Fruit fly (Drosophila melanogaster): ENCODE results near the gene Eig71Ek.

Eig71Ek gene

dm6 chr3L:15699626-15700337 lies 38.7 kb downstream of the Eig71Ek start, which contains the start of gene comm2:
Gene comm2, minus strand, starts transcription at chr3L:15699850.
- TF ChIP-seq Sin3A (optimal IDR thresholded peaks at IDR 0.05) = no peak
- TF ChIP-seq insv (optimal IDR thresholded peaks at IDR 0.05) = no peak
- TF ChIP-seq Myc (optimal IDR thresholded peaks at IDR 0.05) = no peak
- TF ChIP-seq psq (optimal IDR thresholded peaks at IDR 0.05) = no peak
- TF ChIP-seq h (optimal IDR thresholded peaks at IDR 0.05) = no peak

DNA sequence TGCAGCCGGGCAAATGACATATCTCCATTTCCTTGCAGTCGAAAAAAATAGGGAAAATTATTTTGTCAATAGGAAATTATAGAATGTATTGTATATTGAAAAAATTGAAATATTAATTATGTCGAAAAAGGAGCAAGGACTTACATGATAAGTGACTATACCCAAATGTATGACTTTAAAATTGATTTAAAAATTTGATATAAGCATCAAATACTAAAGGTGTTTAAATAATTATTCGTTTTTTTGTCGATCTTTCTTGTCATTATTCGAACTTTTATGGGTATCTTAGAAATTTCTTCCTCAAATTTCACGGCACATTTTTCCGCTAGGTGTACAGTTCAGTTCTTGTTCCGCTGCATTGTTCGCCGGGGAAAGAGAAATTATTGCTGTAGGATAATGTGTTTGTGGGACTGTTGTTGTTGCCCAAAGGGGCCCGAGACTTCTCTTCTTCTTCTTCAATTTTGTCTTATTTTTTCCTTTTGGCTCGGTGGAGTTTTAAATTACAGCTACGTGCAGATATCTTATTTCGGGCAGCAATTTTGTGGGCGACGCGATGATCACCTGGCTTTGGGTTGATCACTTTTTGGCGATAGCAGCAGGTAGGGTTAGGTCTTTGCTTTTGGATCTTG lies 39.4 kb downstream of the Eig71Ek start:
- TF ChIP-seq psq (optimal IDR thresholded peaks at IDR 0.05) = no peak
- TF ChIP-seq Sin3A (optimal IDR thresholded peaks at IDR 0.05) = no peak
- TF ChIP-seq insv (optimal IDR thresholded peaks at IDR 0.05) = no peak
- no peak for TF ChIP-seq ttk (optimal IDR thresholded peaks at IDR 0.05)
- TF ChIP-seq Myc (optimal IDR thresholded peaks at IDR 0.05) = no peak
- no peak for TF ChIP-seq h (optimal IDR thresholded peaks at IDR 0.05)

- TF ChIP-seq ttk (optimal IDR thresholded peaks at IDR 0.05) = no peak
- no peak for TF ChIP-seq Myc (optimal IDR thresholded peaks at IDR 0.05)
- TF ChIP-seq h (optimal IDR thresholded peaks at IDR 0.05) = no peak
These were observed 41.1 kb downstream of the Eig71Ek start for dm6 chr3L:15702191-15702590.

DNA sequence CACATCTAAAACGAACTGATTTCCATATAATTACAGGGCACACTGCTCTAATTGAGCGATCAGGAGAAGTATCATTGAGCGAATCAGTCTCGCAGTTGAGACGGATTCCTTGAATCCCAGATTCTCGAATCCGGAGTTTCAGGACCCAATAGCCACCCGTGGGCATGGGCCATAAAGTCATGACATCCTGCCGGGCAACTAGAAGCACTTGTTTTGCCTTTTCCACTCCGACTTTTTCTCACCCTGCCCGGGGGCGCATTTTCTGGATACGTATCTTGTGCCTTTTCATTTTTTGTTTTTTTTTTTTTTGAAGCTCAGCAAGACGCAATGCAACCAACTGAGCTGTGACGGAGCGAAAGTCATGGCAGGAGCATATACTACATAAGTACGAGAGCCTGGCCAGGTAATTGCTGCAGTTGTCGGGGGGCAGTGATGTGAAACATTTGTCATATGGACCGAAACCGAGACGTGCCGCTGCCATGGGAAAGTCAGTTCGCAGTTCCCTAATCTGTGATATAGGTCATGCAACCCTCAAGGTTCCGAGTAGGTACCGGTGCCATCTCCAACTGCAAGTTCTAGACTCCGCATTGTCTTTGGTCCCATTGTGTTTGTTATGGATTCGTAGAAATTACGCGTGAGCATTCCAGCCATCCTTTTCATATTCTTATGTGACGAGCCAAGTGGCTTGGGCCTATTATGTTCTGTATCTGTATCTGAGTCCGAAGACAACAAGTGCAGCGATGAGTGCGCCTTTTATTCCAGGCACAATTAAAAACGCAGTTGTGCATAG lies 42.5 kb downstream of the Eig71Ek start:
- TF ChIP-seq insv (optimal IDR thresholded peaks at IDR 0.05) (no peak), psq (optimal IDR thresholded peaks at IDR 0.05) (no peak), ttk (optimal IDR thresholded peaks at IDR 0.05) (no peak), Sin3A (optimal IDR thresholded peaks at IDR 0.05) (no peak), h (optimal IDR thresholded peaks at IDR 0.05) (no peak), Myc (optimal IDR thresholded peaks at IDR 0.05) (no peak)

DNA sequence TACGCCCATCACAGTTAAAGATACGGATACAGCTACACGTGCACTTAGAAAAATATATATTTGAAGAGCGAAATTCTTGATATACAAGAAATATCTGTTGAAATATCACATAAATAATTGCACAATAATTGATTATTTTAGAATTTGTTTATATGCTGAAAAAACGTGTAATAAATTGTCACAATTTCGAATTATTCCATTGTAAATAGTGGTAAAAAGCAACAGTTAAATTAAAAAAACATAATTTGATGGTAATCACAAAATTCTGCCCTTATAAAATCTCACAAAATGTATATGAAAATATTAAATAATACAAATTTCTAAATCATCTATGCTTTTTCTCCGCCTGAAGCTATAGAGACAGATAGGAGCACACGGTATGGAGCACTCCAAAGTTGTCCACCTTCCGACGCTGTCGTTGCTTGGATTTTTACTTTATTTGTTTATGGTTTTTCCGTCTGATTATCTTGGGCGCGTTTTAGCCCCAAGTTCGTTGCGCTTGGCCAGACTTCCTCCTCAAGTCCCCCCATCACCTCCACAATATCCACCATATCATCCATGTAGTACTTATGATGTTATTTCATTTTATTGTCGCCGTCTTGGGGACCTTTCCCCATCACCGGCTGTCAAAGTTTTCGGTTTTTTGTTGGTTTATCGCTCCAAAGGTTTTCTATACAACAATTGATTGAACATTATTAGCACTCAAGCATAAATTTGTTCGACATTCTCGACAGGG lies 43.4 kb downstream of the Eig71Ek start:
- TF ChIP-seq insv (optimal IDR thresholded peaks at IDR 0.05) (no peak), Sin3A (optimal IDR thresholded peaks at IDR 0.05) (no peak), ttk (optimal IDR thresholded peaks at IDR 0.05) (no peak), psq (optimal IDR thresholded peaks at IDR 0.05) (no peak), Myc (optimal IDR thresholded peaks at IDR 0.05) (no peak), h (optimal IDR thresholded peaks at IDR 0.05) (no peak)

DNA sequence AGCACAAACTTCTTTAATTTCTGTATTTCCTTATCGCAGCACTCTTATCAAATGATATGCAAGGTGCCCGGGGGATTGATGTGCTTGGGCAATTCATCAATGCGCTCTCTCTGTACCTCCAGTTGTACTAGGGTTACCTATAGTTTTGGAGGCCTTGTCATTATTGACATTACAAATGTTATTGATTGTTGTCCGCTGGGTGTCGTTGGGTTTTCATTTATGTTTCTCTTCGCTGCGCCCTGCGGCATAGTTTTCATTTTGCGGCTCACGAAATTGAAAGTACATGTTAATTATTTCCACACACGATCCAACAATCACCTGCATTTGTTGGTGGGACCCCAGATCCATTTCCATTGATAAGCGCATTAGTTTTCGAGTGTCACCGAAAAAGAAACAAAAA lies 45.2 kb downstream of the Eig71Ek start:
- TF ChIP-seq psq (optimal IDR thresholded peaks at IDR 0.05) = no peak
- no peak for TF ChIP-seq Myc (optimal IDR thresholded peaks at IDR 0.05)
- no peak for TF ChIP-seq h (optimal IDR thresholded peaks at IDR 0.05)
- TF ChIP-seq Sin3A (optimal IDR thresholded peaks at IDR 0.05) = no peak
- no peak for TF ChIP-seq insv (optimal IDR thresholded peaks at IDR 0.05)
- TF ChIP-seq ttk (optimal IDR thresholded peaks at IDR 0.05) = no peak

- TF ChIP-seq psq (optimal IDR thresholded peaks at IDR 0.05) = no peak
- no peak for TF ChIP-seq h (optimal IDR thresholded peaks at IDR 0.05)
- no peak for TF ChIP-seq ttk (optimal IDR thresholded peaks at IDR 0.05)
- no peak for TF ChIP-seq insv (optimal IDR thresholded peaks at IDR 0.05)
- no peak for TF ChIP-seq Sin3A (optimal IDR thresholded peaks at IDR 0.05)
- TF ChIP-seq Myc (optimal IDR thresholded peaks at IDR 0.05) = no peak
These were observed 47.1 kb downstream of the Eig71Ek start for dm6 chr3L:15708158-15708557.

DNA sequence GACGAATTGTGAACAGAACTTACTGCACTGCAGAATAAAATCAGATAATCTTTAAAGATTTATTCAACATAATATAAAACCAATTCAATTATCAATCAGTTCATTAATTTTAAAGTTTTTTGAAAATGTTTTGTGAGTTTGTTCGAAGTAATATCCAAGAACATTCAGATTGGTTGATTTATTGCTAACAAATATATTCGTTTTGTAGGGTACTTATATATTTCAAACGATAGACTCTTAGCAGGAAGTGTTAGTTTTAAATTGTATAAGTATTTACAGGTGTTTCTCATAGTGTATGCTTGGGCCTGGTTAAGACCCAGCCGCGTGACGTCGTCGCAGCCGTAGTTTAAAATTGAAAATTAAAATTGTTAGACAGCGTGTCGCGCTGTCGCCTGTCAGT lies 47.5 kb downstream of the Eig71Ek start:
- TF ChIP-seq psq (optimal IDR thresholded peaks at IDR 0.05) (no peak), ttk (optimal IDR thresholded peaks at IDR 0.05) (no peak), Myc (optimal IDR thresholded peaks at IDR 0.05) (no peak), Sin3A (optimal IDR thresholded peaks at IDR 0.05) (no peak), h (optimal IDR thresholded peaks at IDR 0.05) (no peak), insv (optimal IDR thresholded peaks at IDR 0.05) (no peak)

dm6 chr3L:15710125-15710524 lies 49.1 kb downstream of the Eig71Ek start:
- TF ChIP-seq h (optimal IDR thresholded peaks at IDR 0.05) = no peak

DNA sequence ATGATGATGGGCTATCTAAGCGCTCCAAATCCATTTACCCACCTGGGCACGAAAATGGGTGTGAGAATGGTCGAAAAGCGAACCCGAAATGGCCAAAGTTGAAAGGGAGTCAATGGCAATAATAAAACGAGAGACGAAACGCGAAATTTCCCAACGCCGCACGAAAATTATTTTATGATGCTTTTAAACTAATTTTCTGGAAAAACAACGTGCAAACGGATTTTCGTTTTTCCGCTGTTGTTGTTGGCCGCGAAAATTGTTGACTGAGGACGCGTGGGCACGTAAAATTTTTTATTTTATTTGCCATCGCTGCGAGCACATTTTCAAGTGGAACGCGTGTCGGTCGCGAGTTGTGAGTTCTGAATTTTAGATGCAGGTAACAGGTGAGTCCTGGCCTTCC lies 50.1 kb downstream of the Eig71Ek start:
- no peak for TF ChIP-seq ttk (optimal IDR thresholded peaks at IDR 0.05)
- TF ChIP-seq Myc (optimal IDR thresholded peaks at IDR 0.05) = no peak
- TF ChIP-seq insv (optimal IDR thresholded peaks at IDR 0.05) = no peak
- no peak for TF ChIP-seq Sin3A (optimal IDR thresholded peaks at IDR 0.05)
- TF ChIP-seq h (optimal IDR thresholded peaks at IDR 0.05) = no peak
- no peak for TF ChIP-seq psq (optimal IDR thresholded peaks at IDR 0.05)
